Worm (Caenorhabditis elegans) whole organism, mixed stage, embryonic: ENCODE results near the gene ttr-48.

Experiments used
- bed-3 ChIP-seq: fragments of 200-800 bp; sonication (Bioruptor generic); optimal IDR thresholded peaks from 3 replicates; lab custom pipeline; 2018; ENCODE audit warnings: mild to moderate bottlenecking, missing genetic modification characterization, moderate library complexity, missing compliant biosample characterization
- blmp-1 ChIP-seq: fragments of 150-350 bp; optimal IDR thresholded peaks from 2 replicates; lab custom pipeline; 2014; ENCODE audit warnings: missing biosample characterization, missing genetic modification characterization
- ceh-39 ChIP-seq: fragments of 150-350 bp; optimal IDR thresholded peaks from 2 replicates; lab custom pipeline; 2014; ENCODE audit warnings: missing biosample characterization, missing genetic modification characterization
- ceh-83 ChIP-seq: fragments of 200-800 bp; sonication (Bioruptor generic); optimal IDR thresholded peaks from 2 replicates; lab custom pipeline; 2018; ENCODE audit warnings: mild to moderate bottlenecking, missing genetic modification characterization, missing compliant biosample characterization
- ces-1 ChIP-seq: fragments of 150-350 bp; optimal IDR thresholded peaks from 2 replicates; lab custom pipeline; 2014; ENCODE audit warnings: missing biosample characterization, missing genetic modification reagents, missing genetic modification characterization
- drap-1 ChIP-seq: fragments of 200-800 bp; sonication (Bioruptor generic); optimal IDR thresholded peaks from 3 replicates; lab custom pipeline; 2018; ENCODE audit warnings: mild to moderate bottlenecking, missing genetic modification characterization, missing compliant biosample characterization
- elt-1 ChIP-seq: sonication (generic microtip); optimal IDR thresholded peaks from 2 replicates; lab custom pipeline; 2017; ENCODE audit warnings: missing genetic modification characterization, mild to moderate bottlenecking, missing compliant biosample characterization, antibody characterized with exemption, moderate library complexity, borderline replicate concordance; ENCODE audit not compliant: insufficient read depth
- elt-3 ChIP-seq: fragments of 150-350 bp; optimal IDR thresholded peaks from 2 replicates; lab custom pipeline; 2014; ENCODE audit warnings: missing biosample characterization, missing genetic modification characterization
- flh-1 ChIP-seq: fragments of 200-800 bp; sonication (Bioruptor generic); optimal IDR thresholded peaks from 2 replicates; lab custom pipeline; 2018; ENCODE audit warnings: mild to moderate bottlenecking, missing genetic modification characterization, moderate library complexity, missing compliant biosample characterization
- ham-2 ChIP-seq: fragments of 200-800 bp; sonication (Bioruptor generic); optimal IDR thresholded peaks from 2 replicates; lab custom pipeline; 2018; ENCODE audit warnings: mild to moderate bottlenecking, missing genetic modification characterization, missing compliant biosample characterization
- hlh-1 ChIP-seq: fragments of 150-350 bp; optimal IDR thresholded peaks from 2 replicates; lab custom pipeline; 2014; ENCODE audit warnings: missing biosample characterization, missing genetic modification reagents, missing genetic modification characterization
- lin-13 ChIP-seq: fragments of 150-350 bp; optimal IDR thresholded peaks from 2 replicates; lab custom pipeline; 2014; ENCODE audit warnings: missing biosample characterization, missing genetic modification characterization
- lin-32 ChIP-seq: fragments of 200-800 bp; sonication (Bioruptor generic); optimal IDR thresholded peaks from 2 replicates; lab custom pipeline; 2018; ENCODE audit warnings: mild to moderate bottlenecking, missing genetic modification characterization, missing compliant biosample characterization
- mab-5 ChIP-seq: fragments of 150-350 bp; optimal IDR thresholded peaks from 2 replicates; lab custom pipeline; 2014; ENCODE audit warnings: missing biosample characterization, missing genetic modification characterization
- mep-1 ChIP-seq: fragments of 150-350 bp; optimal IDR thresholded peaks from 2 replicates; lab custom pipeline; 2017; ENCODE audit warnings: missing biosample characterization, missing genetic modification reagents, missing genetic modification characterization, inconsistent platforms
- mls-2 ChIP-seq: sonication (generic microtip); optimal IDR thresholded peaks from 2 replicates; lab custom pipeline; 2016; ENCODE audit warnings: mild to moderate bottlenecking, missing genetic modification characterization, moderate library complexity, missing compliant biosample characterization
- nhr-12 ChIP-seq: fragments of 150-350 bp; optimal IDR thresholded peaks from 2 replicates; lab custom pipeline; 2014; ENCODE audit warnings: missing biosample characterization, missing genetic modification characterization
- nhr-2 ChIP-seq: fragments of 150-350 bp; optimal IDR thresholded peaks from 2 replicates; lab custom pipeline; 2014; ENCODE audit warnings: missing biosample characterization, missing genetic modification characterization
- nhr-237 ChIP-seq: fragments of 150-350 bp; optimal IDR thresholded peaks from 2 replicates; lab custom pipeline; 2014; ENCODE audit warnings: missing biosample characterization, missing genetic modification characterization
- nhr-28 ChIP-seq: fragments of 150-350 bp; optimal IDR thresholded peaks from 2 replicates; lab custom pipeline; 2014; ENCODE audit warnings: missing biosample characterization, missing genetic modification characterization
- nhr-76 ChIP-seq: sonication (generic microtip); optimal IDR thresholded peaks from 2 replicates; lab custom pipeline; 2017; ENCODE audit warnings: missing biosample characterization, missing genetic modification characterization
- sem-2 ChIP-seq: fragments of 200-800 bp; sonication (Bioruptor generic); optimal IDR thresholded peaks from 2 replicates; lab custom pipeline; 2018; ENCODE audit warnings: mild to moderate bottlenecking, missing genetic modification characterization, missing compliant biosample characterization
- snpc-4 ChIP-seq: fragments of 150-350 bp; optimal IDR thresholded peaks from 2 replicates; lab custom pipeline; 2014; ENCODE audit warnings: missing biosample characterization, missing genetic modification characterization
- sptf-1 ChIP-seq: sonication (generic microtip); optimal IDR thresholded peaks from 2 replicates; lab custom pipeline; 2017; ENCODE audit warnings: mild to moderate bottlenecking, missing genetic modification characterization, moderate library complexity, missing compliant biosample characterization
- tbx-8 ChIP-seq: fragments of 200-800 bp; sonication (Bioruptor generic); optimal IDR thresholded peaks from 2 replicates; lab custom pipeline; 2018; ENCODE audit warnings: mild to moderate bottlenecking, missing genetic modification characterization, moderate library complexity, missing compliant biosample characterization
- unc-120 ChIP-seq: sonication (generic microtip); optimal IDR thresholded peaks from 2 replicates; lab custom pipeline; 2017; ENCODE audit warnings: missing genetic modification characterization, missing compliant biosample characterization; ENCODE audit not compliant: poor library complexity, severe bottlenecking
- unc-62 ChIP-seq: fragments of 150-350 bp; optimal IDR thresholded peaks from 2 replicates; lab custom pipeline; 2014; ENCODE audit warnings: missing biosample characterization, missing genetic modification reagents, missing genetic modification characterization
- zip-8 ChIP-seq: fragments of 150-350 bp; optimal IDR thresholded peaks from 2 replicates; lab custom pipeline; 2014; ENCODE audit warnings: missing biosample characterization, missing genetic modification characterization
- ztf-11 ChIP-seq: fragments of 150-350 bp; optimal IDR thresholded peaks from 2 replicates; lab custom pipeline; 2014; ENCODE audit warnings: missing biosample characterization, missing genetic modification characterization

Gene ttr-48

DNA sequence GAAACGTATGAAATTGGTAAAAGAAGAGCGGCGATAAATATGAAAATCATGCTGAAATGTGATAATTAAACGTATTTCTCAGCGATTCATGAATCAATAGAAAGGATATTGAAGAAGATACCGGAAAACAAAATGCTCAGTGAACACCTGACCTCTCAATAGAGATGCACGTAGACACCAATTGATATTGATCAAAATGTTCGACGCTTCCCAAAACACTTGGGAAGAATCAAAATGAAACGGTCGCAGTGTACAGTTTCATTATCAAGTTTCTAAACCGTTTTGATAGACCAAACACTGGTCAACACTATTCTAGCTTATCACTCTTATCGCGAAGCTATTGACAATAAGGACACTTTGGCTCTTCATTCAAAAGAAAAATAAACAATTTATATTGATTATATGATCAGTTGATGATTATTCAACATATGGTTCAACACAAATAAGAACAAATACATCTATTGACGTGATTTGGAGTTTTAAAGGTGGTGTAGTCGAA is at the start of gene ttr-48:
TSS of gene ttr-48 (minus strand) at position 51 of the 499 bp plus-strand sequence.
- TF ChIP-seq sem-2 (no peak), mep-1 (no peak), drap-1 (GFP tag; lab: Kevin White, UChicago) (no peak), nhr-76 (tag; lab: Kevin White, UChicago) (no peak), ham-2 (GFP tag; lab: Kevin White, UChicago) (no peak), ceh-39 (no peak), ces-1 (GFP tag; lab: Kevin White, UChicago) (no peak), zip-8 (tag; lab: Kevin White, UChicago) (no peak)

ce11 chrX:3887595-3887994 is 45.3 kb upstream of the ttr-48 start:
- TF ChIP-seq sem-2 (no peak), ceh-83 (GFP tag; lab: Kevin White, UChicago) (no peak), ceh-39 (no peak), ham-2 (GFP tag; lab: Kevin White, UChicago) (no peak), lin-13 (tag; lab: Kevin White, UChicago) (no peak), ztf-11 (no peak), bed-3 (GFP tag; lab: Kevin White, UChicago) (no peak), mls-2 (tag; lab: Kevin White, UChicago) (no peak), nhr-28 (tag; lab: Kevin White, UChicago) (no peak), hlh-1 (tag; lab: Kevin White, UChicago) (no peak), nhr-12 (tag; lab: Kevin White, UChicago) (no peak), unc-62 (GFP tag; lab: Kevin White, UChicago) (no peak), unc-120 (tag; lab: Kevin White, UChicago) (no peak), snpc-4 (tag; lab: Kevin White, UChicago) (no peak), zip-8 (tag; lab: Kevin White, UChicago) (no peak), elt-1 (no peak), nhr-237 (no peak)
- TF ChIP-seq, all 35 proteins: peak for 0

DNA sequence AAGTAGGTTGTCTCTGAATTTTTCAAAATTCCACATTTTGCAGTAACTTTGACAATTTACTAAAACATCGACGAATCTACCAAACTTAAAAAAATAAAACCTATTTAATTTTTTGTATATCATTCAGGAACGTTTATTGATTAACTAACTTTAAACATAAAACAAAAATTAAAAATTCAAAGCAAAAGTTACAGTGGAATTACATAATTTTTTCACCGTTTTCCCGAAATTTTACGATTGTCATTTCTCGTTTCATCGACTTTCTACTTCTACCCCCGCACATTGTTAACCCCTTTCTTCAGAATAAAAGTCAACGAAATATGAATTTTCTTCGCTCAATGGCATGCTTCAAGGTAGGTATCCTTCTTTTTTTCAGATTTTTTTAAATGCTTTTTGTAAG is 36.0 kb upstream of the ttr-48 start, which contains the start of gene F47F2.1:
TSS of gene F47F2.1 (plus strand) at position 301 of the 400 bp plus-strand sequence.
- TF ChIP-seq unc-62 (GFP tag; lab: Kevin White, UChicago) (no peak), elt-3 (tag; lab: Kevin White, UChicago) (no peak), unc-120 (tag; lab: Kevin White, UChicago) (no peak), sptf-1 (no peak), tbx-8 (GFP tag; lab: Kevin White, UChicago) (no peak), sem-2 (no peak), ceh-83 (GFP tag; lab: Kevin White, UChicago) (no peak), nhr-12 (tag; lab: Kevin White, UChicago) (no peak), mep-1 (no peak), ztf-11 (no peak), lin-32 (no peak)

DNA sequence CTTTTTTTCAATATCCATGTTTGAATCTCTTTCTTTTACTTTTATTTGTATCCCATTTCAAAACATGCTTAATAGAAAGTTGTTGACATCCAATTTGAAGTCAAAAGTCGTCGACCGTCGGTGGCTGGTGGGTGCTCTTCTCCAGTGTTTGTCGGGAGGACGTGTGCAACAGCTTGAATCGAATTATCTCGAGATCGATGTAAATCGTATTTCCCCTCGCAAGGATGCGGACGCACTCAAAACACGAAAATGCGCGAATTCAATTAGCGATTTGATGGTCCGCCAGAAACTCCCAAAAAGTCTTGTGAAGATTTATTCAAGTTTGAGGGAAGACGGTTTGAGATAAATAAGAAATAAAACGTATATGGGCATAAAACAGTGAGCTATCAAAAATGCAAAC is 33.5 kb upstream of the ttr-48 start:
- TF ChIP-seq ces-1 (GFP tag; lab: Kevin White, UChicago) (peak; percentile 99), bed-3 (GFP tag; lab: Kevin White, UChicago) (no peak)

ce11 chrX:3873445-3873844 is 31.2 kb upstream of the ttr-48 start, which contains the start of gene lim-4:
Gene lim-4 (minus strand): TSS chrX:3873545.
- TF ChIP-seq flh-1: no peak
- TF ChIP-seq elt-3 (tag; lab: Kevin White, UChicago): no peak
- TF ChIP-seq tbx-8 (GFP tag; lab: Kevin White, UChicago): no peak
- no peak for TF ChIP-seq unc-62 (GFP tag; lab: Kevin White, UChicago)
- TF ChIP-seq blmp-1 (tag; lab: Kevin White, UChicago): no peak
- TF ChIP-seq nhr-2 (tag; lab: Kevin White, UChicago): no peak
- no peak for TF ChIP-seq zip-8 (tag; lab: Kevin White, UChicago)
- no peak for TF ChIP-seq ceh-83 (GFP tag; lab: Kevin White, UChicago)
- no peak for TF ChIP-seq mab-5
- no peak for TF ChIP-seq nhr-28 (tag; lab: Kevin White, UChicago)
- no peak for TF ChIP-seq unc-120 (tag; lab: Kevin White, UChicago)
- TF ChIP-seq nhr-237: no peak
- TF ChIP-seq bed-3 (GFP tag; lab: Kevin White, UChicago): no peak
- no peak for TF ChIP-seq hlh-1 (tag; lab: Kevin White, UChicago)
- TF ChIP-seq, all 35 proteins: peak for 0
